Fruit fly (Drosophila melanogaster): Measurements from ENCODE around the gene CG3226.

Gene CG3226

DNA sequence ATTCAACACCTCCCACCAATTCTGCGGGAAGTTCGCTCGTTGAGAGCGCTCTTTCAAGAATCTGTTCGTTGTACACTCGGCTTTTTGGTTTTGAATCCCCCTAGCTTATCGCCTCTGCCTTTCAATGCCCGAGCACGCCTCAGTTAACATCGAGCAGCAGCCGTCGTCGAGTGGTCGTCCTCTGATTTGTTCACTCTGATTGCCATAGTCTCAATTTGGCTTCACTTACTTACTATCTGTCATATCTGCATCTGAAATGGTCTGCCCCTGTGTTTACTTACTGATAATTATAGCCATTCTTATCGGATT lies 25.4 kb upstream of the CG3226 start:
- TF ChIP-seq h (GFP tag; optimal IDR thresholded peaks at IDR 0.05) (no peak), Rel (GFP tag; optimal IDR thresholded peaks at IDR 0.05) (no peak), Rel (tag; optimal IDR thresholded peaks at IDR 0.05) (peak; percentile 84), Dif (GFP tag; optimal IDR thresholded peaks at IDR 0.05; ENCODE audit: partially characterized antibody) (no peak), tai (GFP tag; optimal IDR thresholded peaks at IDR 0.05) (no peak)

DNA sequence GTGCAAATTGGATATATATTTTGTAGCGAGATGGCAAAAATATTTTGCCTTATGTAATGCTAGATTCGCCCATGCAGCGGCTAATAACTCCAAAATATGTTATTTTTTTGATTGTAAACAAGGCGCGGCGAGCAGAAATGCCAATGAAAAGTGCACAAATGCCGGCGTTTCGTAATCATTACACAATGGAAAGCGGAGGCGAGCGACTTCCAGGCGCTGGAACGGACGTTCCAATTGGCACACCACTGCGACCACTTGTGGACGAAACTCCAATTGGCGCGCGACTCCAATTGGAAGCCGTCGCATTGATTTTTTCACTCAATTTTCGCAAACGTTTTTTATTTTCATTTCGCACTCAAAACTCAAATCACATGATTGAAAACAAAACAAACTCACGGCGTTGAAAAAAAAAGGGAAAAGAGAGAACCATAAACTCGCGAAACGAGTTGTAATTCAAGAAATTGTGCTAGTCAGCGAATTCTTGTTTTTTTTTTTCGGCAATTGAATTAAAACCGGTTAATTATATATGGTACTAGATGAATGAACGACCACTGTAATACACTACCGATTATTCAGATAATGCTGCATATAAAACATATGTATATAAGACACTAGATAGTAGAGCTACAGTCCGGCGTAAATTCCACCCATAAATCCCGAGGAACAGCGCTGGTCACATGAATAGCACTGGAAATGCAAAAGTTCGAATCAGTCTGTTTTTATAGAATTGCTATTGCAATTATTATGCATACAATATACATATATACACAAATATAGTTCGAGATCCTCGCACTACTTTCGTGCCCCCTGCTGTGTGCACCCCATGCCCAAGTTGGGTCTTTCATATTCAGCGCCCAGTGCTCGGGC lies 24.8 kb upstream of the CG3226 start, which contains the start of gene ND-ASHI:
Gene ND-ASHI, minus strand, starts transcription at position 484 of the 867 bp plus-strand sequence.
- TF ChIP-seq usp (GFP tag; optimal IDR thresholded peaks at IDR 0.05) (no peak), jim (GFP tag; optimal IDR thresholded peaks at IDR 0.05) (no peak), psq (GFP tag; optimal IDR thresholded peaks at IDR 0.05) (peak; percentile 91), Hnf4 (GFP tag; optimal IDR thresholded peaks at IDR 0.05) (no peak), woc (GFP tag; optimal IDR thresholded peaks at IDR 0.05) (peak; percentile 94), foxo (GFP tag; optimal IDR thresholded peaks at IDR 0.05) (peak; percentile 68 to 97), sv (GFP tag; optimal IDR thresholded peaks at IDR 0.05) (peak; percentile 94), pan (optimal IDR thresholded peaks at IDR 0.05) (no peak), Hr78 (GFP tag; optimal IDR thresholded peaks at IDR 0.05) (no peak), Abd-B (GFP tag; optimal IDR thresholded peaks at IDR 0.05) (no peak), dmrt93B (GFP tag; optimal IDR thresholded peaks at IDR 0.05) (peak; percentile 94), brk (GFP tag; optimal IDR thresholded peaks at IDR 0.05) (no peak), N (GFP tag; optimal IDR thresholded peaks at IDR 0.05) (no peak), Dfd (GFP tag; optimal IDR thresholded peaks at IDR 0.05) (no peak), CG32264 (GFP tag; optimal IDR thresholded peaks at IDR 0.05) (peak; percentile 85), br (GFP tag; optimal IDR thresholded peaks at IDR 0.05) (peak; percentile 95), dl (GFP tag; optimal IDR thresholded peaks at IDR 0.05; ENCODE audit: insufficient read depth in 1 of 2, partially characterized antibody in 2 of 2) (no peak), CG9705 (GFP tag; optimal IDR thresholded peaks at IDR 0.05) (peak; percentile 93), fru (GFP tag; optimal IDR thresholded peaks at IDR 0.05) (peak; percentile 95), ey (GFP tag; optimal IDR thresholded peaks at IDR 0.05) (peak; percentile 95), sage (GFP tag; optimal IDR thresholded peaks at IDR 0.05) (peak; percentile 90), rgr (GFP tag; optimal IDR thresholded peaks at IDR 0.05) (peak; percentile 96), tai (GFP tag; optimal IDR thresholded peaks at IDR 0.05) (no peak), CrebA (GFP tag; optimal IDR thresholded peaks at IDR 0.05; ENCODE audit: borderline replicate concordance) (no peak), Vsx2 (GFP tag; optimal IDR thresholded peaks at IDR 0.05; ENCODE audit: partially characterized antibody) (no peak), lola (GFP tag; optimal IDR thresholded peaks at IDR 0.05) (no peak), Rel (GFP tag; optimal IDR thresholded peaks at IDR 0.05) (peak; percentile 89), Rel (tag; optimal IDR thresholded peaks at IDR 0.05) (no peak), Myc (optimal IDR thresholded peaks at IDR 0.05) (no peak), dsf (GFP tag; optimal IDR thresholded peaks at IDR 0.05; ENCODE audit: borderline replicate concordance) (peak; percentile 78), GATAd (GFP tag; optimal IDR thresholded peaks at IDR 0.05) (peak; percentile 73), Mio (GFP tag; optimal IDR thresholded peaks at IDR 0.05) (peak; percentile 67), Jra (GFP tag; optimal IDR thresholded peaks at IDR 0.05) (peak; percentile 90), Sp1 (GFP tag; optimal IDR thresholded peaks at IDR 0.05) (peak; percentile 96), Dif (GFP tag; optimal IDR thresholded peaks at IDR 0.05; ENCODE audit: partially characterized antibody) (no peak), Hr83 (GFP tag; optimal IDR thresholded peaks at IDR 0.05; ENCODE audit: poor library complexity, severe bottlenecking) (peak; percentile 89), HLH106 (tag; optimal IDR thresholded peaks at IDR 0.05) (peak; percentile 94), OdsH (GFP tag; optimal IDR thresholded peaks at IDR 0.05) (peak; percentile 93), h (GFP tag; optimal IDR thresholded peaks at IDR 0.05) (peak; percentile 96)
